Fruit fly (Drosophila melanogaster) whole organism, embryonic: ENCODE measurements around the gene CG15547.

Experiments
- Atf3 ChIP-seq: fragments of 200-800 bp; sonication (Bioruptor generic); optimal IDR thresholded peaks from 3 replicates; lab custom pipeline; 2016; ENCODE audit warnings: missing biosample characterization, missing genetic modification characterization
- CG10543 ChIP-seq: fragments of 200-800 bp; sonication (Bioruptor generic); optimal IDR thresholded peaks from 3 replicates; lab custom pipeline; 2017; ENCODE audit warnings: missing biosample characterization, mild to moderate bottlenecking, missing genetic modification characterization, moderate library complexity
- CG11398 ChIP-seq: fragments of 200-800 bp; sonication (Bioruptor generic); optimal IDR thresholded peaks from 2 replicates; lab custom pipeline; 2016; ENCODE audit warnings: missing biosample characterization, missing genetic modification characterization
- CG12299 ChIP-seq: fragments of 200-800 bp; sonication (Bioruptor generic); optimal IDR thresholded peaks from 2 replicates; lab custom pipeline; 2018; ENCODE audit warnings: missing biosample characterization, mild to moderate bottlenecking, missing genetic modification characterization
- CG1233 ChIP-seq: fragments of 200-800 bp; sonication (Bioruptor generic); optimal IDR thresholded peaks from 4 replicates; lab custom pipeline; 2018; ENCODE audit warnings: missing biosample characterization, mild to moderate bottlenecking, missing genetic modification characterization
- CG15011 ChIP-seq: fragments of 200-800 bp; sonication (Bioruptor generic); optimal IDR thresholded peaks from 3 replicates; lab custom pipeline; 2018; ENCODE audit warnings: missing biosample characterization, mild to moderate bottlenecking, missing genetic modification characterization
- CG15696 ChIP-seq: fragments of 200-800 bp; sonication (Bioruptor generic); optimal IDR thresholded peaks from 2 replicates; lab custom pipeline; 2019; ENCODE audit warnings: missing biosample characterization, mild to moderate bottlenecking, missing genetic modification characterization, moderate library complexity
- CG17568 ChIP-seq: fragments of 200-800 bp; sonication (Bioruptor generic); optimal IDR thresholded peaks from 2 replicates; lab custom pipeline; 2018; ENCODE audit warnings: missing biosample characterization, mild to moderate bottlenecking, missing genetic modification characterization, moderate library complexity
- CG30020 ChIP-seq: fragments of 200-800 bp; optimal IDR thresholded peaks from 2 replicates; lab custom pipeline; 2019; ENCODE audit warnings: missing biosample characterization, mild to moderate bottlenecking, missing genetic modification characterization, moderate library complexity
- CG34224 ChIP-seq: fragments of 200-800 bp; sonication (Bioruptor generic); IDR thresholded peaks from 3 replicates; pipeline ENCODE4 v1.3.6; 2022; ENCODE audit warnings: missing biosample characterization, missing genetic modification characterization; ENCODE audit not compliant: partially characterized antibody
- CG4328 ChIP-seq: fragments of 200-800 bp; sonication (Bioruptor generic); optimal IDR thresholded peaks from 3 replicates; lab custom pipeline; 2017; ENCODE audit warnings: missing biosample characterization, missing genetic modification reagents, missing genetic modification characterization
- CG6765 ChIP-seq: fragments of 200-800 bp; sonication (Bioruptor generic); optimal IDR thresholded peaks from 3 replicates; lab custom pipeline; 2017; ENCODE audit warnings: missing biosample characterization, mild to moderate bottlenecking, missing genetic modification characterization
- D ChIP-seq, 2 experiments: fragments of 200-800 bp in 1 of 2; fragments of >200 bp in 1 of 2; sonication (Bioruptor generic) in 1 of 2; optimal IDR thresholded peaks; 2 replicates in 1 of 2; 3 replicates in 1 of 2; lab custom pipeline; 2017; ENCODE audit warnings: mild to moderate bottlenecking in 1 of 2, missing biosample characterization in 1 of 2, missing genetic modification characterization in 1 of 2, missing genetic modification reagents in 1 of 2
- Doc3 ChIP-seq: fragments of 200-800 bp; sonication (Bioruptor generic); IDR thresholded peaks from 3 replicates; pipeline ENCODE4 v1.3.6; 2022; ENCODE audit warnings: missing biosample characterization, missing genetic modification characterization; ENCODE audit not compliant: partially characterized antibody
- Ets97D ChIP-seq: fragments of 200-800 bp; sonication (Bioruptor generic); optimal IDR thresholded peaks from 3 replicates; lab custom pipeline; 2016; ENCODE audit warnings: missing biosample characterization, missing genetic modification characterization
- GATAe ChIP-seq: fragments of 200-800 bp; sonication (Bioruptor generic); conservative IDR thresholded peaks from 2 replicates; pipeline ENCODE4 v1.3.6; 2022; ENCODE audit warnings: missing biosample characterization, missing genetic modification characterization
- HLHmδ ChIP-seq: fragments of 200-800 bp; sonication (Bioruptor generic); optimal IDR thresholded peaks from 2 replicates; lab custom pipeline; 2018; ENCODE audit warnings: missing biosample characterization, mild to moderate bottlenecking, missing genetic modification characterization, moderate library complexity
- Lpt ChIP-seq: fragments of >200 bp; optimal IDR thresholded peaks from 2 replicates; lab custom pipeline; 2018; ENCODE audit warnings: missing biosample characterization, missing genetic modification characterization
- MTF-1 ChIP-seq: fragments of 200-800 bp; sonication (Bioruptor generic); optimal IDR thresholded peaks from 2 replicates; lab custom pipeline; 2018; ENCODE audit warnings: missing biosample characterization, mild to moderate bottlenecking, missing genetic modification characterization, borderline replicate concordance
- Med ChIP-seq: fragments of 200-800 bp; sonication (Bioruptor generic); peaks from one replicate; lab custom pipeline; 2016; ENCODE audit warnings: missing biosample characterization, missing genetic modification characterization, mild to moderate bottlenecking, inconsistent platforms, moderate library complexity
- NK7.1 ChIP-seq: fragments of 200-800 bp; sonication (Bioruptor generic); optimal IDR thresholded peaks from 3 replicates; lab custom pipeline; 2016; ENCODE audit warnings: missing biosample characterization, missing genetic modification characterization
- Oaz ChIP-seq: fragments of 200-800 bp; sonication (Bioruptor generic); IDR thresholded peaks from 2 replicates; pipeline ENCODE4 v1.3.6; 2022; ENCODE audit warnings: missing biosample characterization, missing genetic modification characterization
- Rfx ChIP-seq: fragments of 200-800 bp; sonication (Bioruptor generic); IDR thresholded peaks from 2 replicates; pipeline ENCODE4 v1.3.6; 2022; ENCODE audit warnings: missing biosample characterization, missing genetic modification characterization
- Scr ChIP-seq: fragments of 200-800 bp; sonication (Bioruptor generic); IDR thresholded peaks from 2 replicates; pipeline ENCODE4 v1.3.6; 2022; ENCODE audit warnings: missing biosample characterization, missing genetic modification characterization; ENCODE audit not compliant: partially characterized antibody
- Usf ChIP-seq: fragments of 200-800 bp; sonication (Bioruptor generic); optimal IDR thresholded peaks from 2 replicates; lab custom pipeline; 2017; ENCODE audit warnings: missing genotype, missing biosample characterization, missing genetic modification characterization
- YL-1 ChIP-seq: fragments of 200-800 bp; sonication (Bioruptor generic); optimal IDR thresholded peaks from 3 replicates; lab custom pipeline; 2017; ENCODE audit warnings: missing biosample characterization, mild to moderate bottlenecking, missing genetic modification characterization
- ap ChIP-seq: fragments of 200-800 bp; sonication (Bioruptor generic); IDR thresholded peaks from 2 replicates; pipeline ENCODE4 v1.3.6; 2022; ENCODE audit warnings: missing biosample characterization, missing genetic modification characterization
- emc ChIP-seq: fragments of 200-800 bp; sonication (Bioruptor generic); optimal IDR thresholded peaks from 2 replicates; lab custom pipeline; 2016; ENCODE audit warnings: missing biosample characterization, missing genetic modification characterization
- gcm2 ChIP-seq: fragments of 200-800 bp; sonication (Bioruptor generic); optimal IDR thresholded peaks from 2 replicates; lab custom pipeline; 2016; ENCODE audit warnings: missing biosample characterization, missing genetic modification characterization
- grn ChIP-seq: fragments of 200-800 bp; sonication (Bioruptor generic); optimal IDR thresholded peaks from 3 replicates; lab custom pipeline; 2017; ENCODE audit warnings: missing biosample characterization, missing genetic modification characterization
- gsb-n ChIP-seq: fragments of 200-800 bp; sonication (Bioruptor generic); optimal IDR thresholded peaks from 3 replicates; lab custom pipeline; 2018; ENCODE audit warnings: missing biosample characterization, mild to moderate bottlenecking, missing genetic modification characterization
- lab ChIP-seq: fragments of 200-800 bp; sonication (Bioruptor generic); optimal IDR thresholded peaks from 3 replicates; lab custom pipeline; 2017; ENCODE audit warnings: missing biosample characterization, missing genetic modification characterization, mild to moderate bottlenecking, moderate library complexity, missing genetic modification reagents
- lbe ChIP-seq: fragments of 200-800 bp; sonication (Bioruptor generic); optimal IDR thresholded peaks from 2 replicates; lab custom pipeline; 2016; ENCODE audit warnings: missing biosample characterization, mild to moderate bottlenecking, missing genetic modification characterization
- lmd ChIP-seq: fragments of 200-800 bp; sonication (Bioruptor generic); IDR thresholded peaks from 2 replicates; pipeline ENCODE4 v1.3.6; 2022; ENCODE audit warnings: missing biosample characterization, missing genetic modification characterization
- lov ChIP-seq, 2 experiments: fragments of 200-800 bp in 1 of 2; fragments of >200 bp in 1 of 2; sonication (Bioruptor generic) in 1 of 2; IDR thresholded peaks in 1 of 2; optimal IDR thresholded peaks in 1 of 2; 2 replicates in 1 of 2; 3 replicates in 1 of 2; pipeline versions ENCODE4 v1.3.6 to Lab custom; 2017 to 2022; ENCODE audit warnings: missing biosample characterization in 1 of 2, missing genetic modification characterization in 1 of 2
- oc ChIP-seq: fragments of 200-800 bp; sonication (Bioruptor generic); optimal IDR thresholded peaks from 2 replicates; lab custom pipeline; 2018; ENCODE audit warnings: missing biosample characterization, mild to moderate bottlenecking, missing genetic modification characterization, moderate library complexity
- pros ChIP-seq: fragments of 200-800 bp; sonication (Bioruptor generic); optimal IDR thresholded peaks from 3 replicates; lab custom pipeline; 2019; ENCODE audit warnings: missing biosample characterization, mild to moderate bottlenecking, missing genetic modification characterization, moderate library complexity
- run ChIP-seq: fragments of 200-800 bp; sonication (Bioruptor generic); optimal IDR thresholded peaks from 3 replicates; lab custom pipeline; 2018; ENCODE audit warnings: missing biosample characterization, mild to moderate bottlenecking, missing genetic modification characterization
- salm ChIP-seq: fragments of 200-800 bp; sonication (Bioruptor generic); optimal IDR thresholded peaks from 2 replicates; lab custom pipeline; 2018; ENCODE audit warnings: missing biosample characterization, mild to moderate bottlenecking, missing genetic modification characterization
- sens ChIP-seq: fragments of 200-800 bp; sonication (Bioruptor generic); peaks from one replicate; lab custom pipeline; 2016; ENCODE audit warnings: missing biosample characterization, missing genetic modification characterization
- seq ChIP-seq: fragments of 200-800 bp; sonication (Bioruptor generic); IDR thresholded peaks from 2 replicates; pipeline ENCODE4 v1.3.6; 2022; ENCODE audit warnings: missing biosample characterization, missing genetic modification characterization
- sug ChIP-seq: fragments of 200-800 bp; optimal IDR thresholded peaks from 2 replicates; lab custom pipeline; 2019; ENCODE audit warnings: missing biosample characterization, mild to moderate bottlenecking, missing genetic modification characterization, moderate library complexity
- ttk ChIP-seq: fragments of 200-800 bp; sonication (Bioruptor generic); IDR thresholded peaks from 2 replicates; pipeline ENCODE4 v2.1.2; 2022; ENCODE audit warnings: missing biosample characterization, missing genetic modification characterization
- unc-4 ChIP-seq: fragments of 200-800 bp; sonication (Bioruptor generic); IDR thresholded peaks from 2 replicates; pipeline ENCODE4 v1.3.6; 2022; ENCODE audit warnings: missing biosample characterization, missing genetic modification characterization; ENCODE audit not compliant: partially characterized antibody
- vnd ChIP-seq: fragments of 200-800 bp; sonication (Bioruptor generic); IDR thresholded peaks from 3 replicates; pipeline ENCODE4 v1.3.6; 2022; ENCODE audit warnings: missing biosample characterization, missing genetic modification characterization; ENCODE audit not compliant: partially characterized antibody
- wek ChIP-seq: fragments of 200-800 bp; sonication (Bioruptor generic); optimal IDR thresholded peaks from 3 replicates; lab custom pipeline; 2018; ENCODE audit warnings: missing biosample characterization, mild to moderate bottlenecking, missing genetic modification characterization, moderate library complexity
- z ChIP-seq: fragments of 200-800 bp; sonication (Bioruptor generic); IDR thresholded peaks from 3 replicates; pipeline ENCODE4 v1.3.6; 2022; ENCODE audit warnings: missing biosample characterization, missing genetic modification characterization

Gene CG15547

DNA sequence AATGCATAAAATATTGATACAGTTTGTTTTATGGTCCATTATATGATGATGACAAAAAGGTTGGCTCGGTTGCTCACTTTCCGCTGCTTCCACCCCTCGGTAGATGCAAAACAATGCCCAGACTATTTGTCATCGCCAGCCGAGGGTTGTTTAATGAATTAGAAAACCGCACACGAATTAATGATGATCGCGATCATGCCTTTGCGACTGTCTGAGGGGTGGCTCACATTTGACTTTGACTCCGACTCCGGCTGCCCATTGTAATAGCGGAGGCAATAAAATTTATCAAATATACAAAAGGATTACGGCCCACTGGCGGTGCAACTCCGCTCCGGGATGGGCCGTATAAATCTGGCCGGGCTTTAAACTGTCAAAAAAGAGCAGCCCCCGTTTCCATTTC, 42.7 kb upstream of the CG15547 start (continued):
- TF ChIP-seq gsb-n (tag; lab: Kevin White, UChicago) = peak; percentile 50
- peak; percentile 77 for TF ChIP-seq oc
- TF ChIP-seq CG34224 (GFP tag; lab: Robert Waterston, UW) = no peak
- peak; percentile 83 for TF ChIP-seq pros (GFP tag; lab: Kevin White, UChicago)
- TF ChIP-seq lmd (GFP tag; lab: Robert Waterston, UW) = no peak
- no peak for TF ChIP-seq D (optimal IDR thresholded peaks at IDR 0.05; lab: Kevin White, UChicago)
- peak; percentile 8 for TF ChIP-seq D (GFP tag; optimal IDR thresholded peaks at IDR 0.05; lab: Kevin White, UChicago)

- TF ChIP-seq CG15696 (tag; lab: Kevin White, UChicago) = peak; percentile 1
- TF ChIP-seq lab (GFP tag; lab: Kevin White, UChicago) = peak; percentile 66
- TF ChIP-seq seq (GFP tag; lab: Robert Waterston, UW) = no peak
- peak; percentile 7 for TF ChIP-seq Med (GFP tag; lab: Kevin White, UChicago)
- peak; percentile 57 for TF ChIP-seq grn (GFP tag; lab: Kevin White, UChicago)
- no peak for TF ChIP-seq run (tag; lab: Kevin White, UChicago)
These were observed 42.1 kb upstream of the CG15547 start for dm6 chr3R:30925436-30925835.

DNA sequence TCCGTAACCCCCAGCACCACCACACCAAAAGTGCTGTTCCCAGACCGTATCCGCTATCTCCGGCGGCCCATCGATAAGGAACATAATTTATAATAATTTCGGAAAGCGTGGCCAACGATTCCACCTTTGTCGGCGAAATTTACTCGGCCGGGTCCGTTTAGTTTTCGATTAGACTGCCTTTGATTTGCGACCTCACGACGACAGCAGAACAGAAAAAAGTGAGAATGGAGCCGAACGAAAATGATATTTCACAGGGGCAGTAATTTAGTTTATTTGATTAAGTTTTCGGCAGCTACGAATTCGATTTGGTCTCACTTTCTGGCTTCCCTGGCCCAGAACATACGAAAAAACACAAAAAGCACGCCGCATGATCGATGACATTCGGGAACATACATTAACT, 40.3 kb upstream of the CG15547 start:
- TF ChIP-seq lov (optimal IDR thresholded peaks at IDR 0.05; lab: Kevin White, UChicago) (no peak), lov (GFP tag; IDR thresholded peaks at IDR 0.05; lab: Robert Waterston, UW) (no peak), YL-1 (GFP tag; lab: Kevin White, UChicago) (no peak), CG10543 (peak; percentile 17), CG11398 (GFP tag; lab: Kevin White, UChicago) (no peak), HLHmδ (GFP tag; lab: Kevin White, UChicago) (no peak), CG30020 (tag; lab: Kevin White, UChicago) (no peak), lab (GFP tag; lab: Kevin White, UChicago) (peak; percentile 79), Scr (GFP tag; lab: Robert Waterston, UW) (no peak), unc-4 (GFP tag; lab: Robert Waterston, UW) (no peak), wek (GFP tag; lab: Kevin White, UChicago) (no peak), salm (tag; lab: Kevin White, UChicago) (no peak), ap (no peak), Ets97D (GFP tag; lab: Kevin White, UChicago) (no peak), CG15011 (no peak), Oaz (GFP tag; lab: Robert Waterston, UW) (no peak), Usf (GFP tag; lab: Kevin White, UChicago) (no peak), Lpt (GFP tag; lab: Kevin White, UChicago) (no peak), lbe (GFP tag; lab: Kevin White, UChicago) (no peak), vnd (GFP tag; lab: Robert Waterston, UW) (no peak), CG6765 (GFP tag; lab: Kevin White, UChicago) (no peak), GATAe (0 out of 2 replicates have a peak, but pooled peaks have one; percentile 12), ttk (GFP tag; lab: Robert Waterston, UW) (no peak), NK7.1 (GFP tag; lab: Kevin White, UChicago) (no peak), gcm2 (no peak), CG17568 (GFP tag; lab: Kevin White, UChicago) (no peak), sens (peak; percentile 13), Atf3 (GFP tag; lab: Kevin White, UChicago) (no peak), MTF-1 (no peak), CG4328 (GFP tag; lab: Kevin White, UChicago) (no peak), z (GFP tag; lab: Robert Waterston, UW) (no peak), CG1233 (GFP tag; lab: Kevin White, UChicago) (no peak), Doc3 (GFP tag; lab: Robert Waterston, UW) (no peak), Rfx (GFP tag; lab: Robert Waterston, UW) (no peak), sug (tag; lab: Kevin White, UChicago) (peak; percentile 48), emc (no peak), CG12299 (tag; lab: Kevin White, UChicago) (no peak)
